Worm (Caenorhabditis elegans) whole organism, midembryonic: Measurements from ENCODE around the gene C52A10.3.

Experiments used
- cog-1 ChIP-seq: sonication (generic microtip); optimal IDR thresholded peaks from 2 replicates; lab custom pipeline; 2016; ENCODE audit warnings: missing genetic modification characterization, missing compliant biosample characterization
- med-1 ChIP-seq: sonication (generic microtip); optimal IDR thresholded peaks from 2 replicates; lab custom pipeline; 2017; ENCODE audit warnings: missing genetic modification characterization, mild to moderate bottlenecking, missing compliant biosample characterization, antibody characterized with exemption, missing genetic modification reagents; ENCODE audit not compliant: insufficient read depth
- tab-1 ChIP-seq: fragments of 200-800 bp; sonication (Bioruptor generic); IDR thresholded peaks from 2 replicates; pipeline ENCODE4 v1.3.6; 2022; ENCODE audit warnings: missing genetic modification characterization, missing compliant biosample characterization

DNA sequence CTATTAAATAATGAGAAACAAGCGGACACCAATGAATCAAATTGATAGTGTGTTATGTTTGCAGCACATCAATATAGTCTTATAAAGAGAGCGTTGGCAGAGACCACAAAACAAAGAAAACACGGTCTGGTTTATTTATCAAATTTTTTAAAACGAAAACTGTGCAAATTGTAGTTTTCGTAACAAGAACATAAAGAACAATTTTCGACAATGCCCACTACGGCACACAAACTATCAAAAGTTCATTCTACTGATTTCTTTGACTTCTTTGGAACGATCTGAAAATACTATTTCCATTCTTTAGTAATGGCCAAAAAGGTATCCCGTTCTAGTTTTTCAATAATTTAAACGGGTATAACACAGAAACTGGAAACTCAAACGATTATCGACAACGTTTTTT lies 2.2 kb downstream of the C52A10.3 start, which contains the start of gene cest-35.2:
- TF ChIP-seq tab-1 (no peak), cog-1 (tag; lab: Kevin White, UChicago) (no peak), med-1 (no peak)
